Worm (Caenorhabditis elegans) whole organism, young adult: Measurements from ENCODE around the gene tceb-3.

Experiments used
- C06A6.2 ChIP-seq: fragments of 200-800 bp; sonication (Bioruptor generic); conservative IDR thresholded peaks from 2 replicates; pipeline ENCODE4 v1.3.6; 2022; ENCODE audit warnings: missing genetic modification characterization, missing compliant biosample characterization
- Y56A3A.18 ChIP-seq: fragments of 200-800 bp; sonication (Bioruptor generic); IDR thresholded peaks from 2 replicates; pipeline ENCODE4 v1.3.6; 2022; ENCODE audit warnings: missing genetic modification reagents, missing genetic modification characterization, missing compliant biosample characterization
- Y67H2A.10 ChIP-seq: fragments of 200-800 bp; sonication (Bioruptor generic); conservative IDR thresholded peaks from 2 replicates; pipeline ENCODE4 v1.3.6; 2022; ENCODE audit warnings: missing genetic modification reagents, missing genetic modification characterization, missing compliant biosample characterization
- ama-1 ChIP-seq, 3 experiments: fragments of 150-350 bp in 1 of 3; sonication (generic microtip) in 2 of 3; optimal IDR thresholded peaks; 2 replicates each; lab custom pipeline; 2014 to 2018; ENCODE audit warnings: missing biosample characterization in 2 of 3, missing genetic modification characterization in 2 of 3, missing genetic modification reagents in 2 of 3
- ets-4 ChIP-seq: fragments of 200-800 bp; sonication (Bioruptor generic); optimal IDR thresholded peaks from 2 replicates; lab custom pipeline; 2018; ENCODE audit warnings: mild to moderate bottlenecking, missing genetic modification characterization, missing compliant biosample characterization
- hmg-20 ChIP-seq: fragments of 200-800 bp; sonication (Bioruptor generic); IDR thresholded peaks from 2 replicates; pipeline ENCODE4 v1.3.6; 2022; ENCODE audit warnings: missing genetic modification reagents, missing genetic modification characterization, missing compliant biosample characterization
- mel-28 ChIP-seq: sonication (generic microtip); optimal IDR thresholded peaks from 2 replicates; lab custom pipeline; 2016; ENCODE audit warnings: borderline replicate concordance, mild to moderate bottlenecking, missing genetic modification characterization, missing compliant biosample characterization
- unc-62 ChIP-seq: fragments of 150-350 bp; optimal IDR thresholded peaks from 2 replicates; lab custom pipeline; 2014; ENCODE audit warnings: missing biosample characterization, missing genetic modification reagents, missing genetic modification characterization

- TF ChIP-seq Y67H2A.10 (GFP tag; lab: Robert Waterston, UW) (no peak), ama-1 (optimal IDR thresholded peaks at IDR 0.05; lab: Kevin White, UChicago) (no peak), ama-1 (GFP tag; optimal IDR thresholded peaks at IDR 0.05; lab: Kevin White, UChicago) (no peak), C06A6.2 (GFP tag; lab: Robert Waterston, UW) (no peak), hmg-20 (GFP tag; lab: Robert Waterston, UW) (no peak), mel-28 (tag; lab: Kevin White, UChicago) (no peak), unc-62 (GFP tag; lab: Kevin White, UChicago) (no peak), ets-4 (GFP tag; lab: Kevin White, UChicago) (no peak), Y56A3A.18 (GFP tag; lab: Robert Waterston, UW) (no peak)
Measured at ce11 chrII:10917174-10917573, 30.0 kb downstream of the tceb-3 start, which contains the start of gene F44F4.10.
